Worm (Caenorhabditis elegans): ENCODE data around the gene C30G12.2.

ce11 chrII:7273517-7273916, 16.7 kb upstream of the C30G12.2 start:
- no peak for TF ChIP-seq nfya-1 (tag; optimal IDR thresholded peaks at IDR 0.05; ENCODE audit: insufficient read depth)
- no peak for TF ChIP-seq ztf-11 (tag; optimal IDR thresholded peaks at IDR 0.05)
- TF ChIP-seq tbx-2 (tag; optimal IDR thresholded peaks at IDR 0.05): no peak
- TF ChIP-seq jun-1 (tag; optimal IDR thresholded peaks at IDR 0.05): no peak
